ENCODE assay signal across 4 fruit fly cellular contexts in genomic region chrX:2714730-2715129, dm6.
TF ChIP-seq lines count a peak whose summit lies in the region.

No protein-coding gene starts in this region.

- TF ChIP-seq CTCF in whole organism, embryonic (GFP tag; optimal IDR thresholded peaks at IDR 0.05; lab: Kevin White, UChicago), result no peak

TF ChIP-seq in whole organism, adult, 20 proteins besides CTCF, POLR2A, EP300 and RAD21:
- TF ChIP-seq toe (GFP tag; optimal IDR thresholded peaks at IDR 0.05; lab: Kevin White, UChicago) (no peak), CG7045 (GFP tag; optimal IDR thresholded peaks at IDR 0.05; lab: Kevin White, UChicago) (no peak), CG7101 (tag; optimal IDR thresholded peaks at IDR 0.05; lab: Kevin White, UChicago) (no peak), bab1 (GFP tag; optimal IDR thresholded peaks at IDR 0.05; lab: Kevin White, UChicago) (peak; percentile 90), CG12768 (GFP tag; optimal IDR thresholded peaks at IDR 0.05; lab: Kevin White, UChicago) (no peak), Hr96 (GFP tag; optimal IDR thresholded peaks at IDR 0.05; lab: Kevin White, UChicago) (no peak), pad (GFP tag; optimal IDR thresholded peaks at IDR 0.05; lab: Kevin White, UChicago) (peak; percentile 34), Clk (GFP tag; optimal IDR thresholded peaks at IDR 0.05; lab: Kevin White, UChicago) (no peak), CG33017 (tag; optimal IDR thresholded peaks at IDR 0.05; lab: Kevin White, UChicago) (no peak), Crg-1 (GFP tag; optimal IDR thresholded peaks at IDR 0.05; lab: Kevin White, UChicago) (peak; percentile 1), CG14711 (tag; optimal IDR thresholded peaks at IDR 0.05; lab: Kevin White, UChicago) (peak; percentile 15), tj (GFP tag; optimal IDR thresholded peaks at IDR 0.05; lab: Kevin White, UChicago) (peak; percentile 12), cnc (optimal IDR thresholded peaks at IDR 0.05; lab: Kevin White, UChicago) (no peak), ovo (GFP tag; optimal IDR thresholded peaks at IDR 0.05; lab: Kevin White, UChicago) (no peak), Mnt (GFP tag; optimal IDR thresholded peaks at IDR 0.05; lab: Kevin White, UChicago) (no peak), kay (GFP tag; lab: Kevin White, UChicago; ENCODE audit: borderline replicate concordance) (no peak), CG5204 (GFP tag; optimal IDR thresholded peaks at IDR 0.05; lab: Kevin White, UChicago) (no peak), CG11617 (GFP tag; optimal IDR thresholded peaks at IDR 0.05; lab: Kevin White, UChicago) (peak; percentile 29), cic (GFP tag; optimal IDR thresholded peaks at IDR 0.05; lab: Kevin White, UChicago) (no peak), CG1620 (GFP tag; optimal IDR thresholded peaks at IDR 0.05; lab: Kevin White, UChicago) (peak; percentile 7)

TF ChIP-seq in whole organism, embryonic, 481 proteins besides CTCF, POLR2A, EP300 and RAD21 (continues in another document):
- TF ChIP-seq stwl (tag; optimal IDR thresholded peaks at IDR 0.05; lab: Kevin White, UChicago), result peak; percentile 24
- TF ChIP-seq da (GFP tag; optimal IDR thresholded peaks at IDR 0.05; lab: Kevin White, UChicago), result no peak
- TF ChIP-seq CG12299 (tag; optimal IDR thresholded peaks at IDR 0.05; lab: Kevin White, UChicago), result no peak
- no peak for TF ChIP-seq CG13296 (GFP tag; optimal IDR thresholded peaks at IDR 0.05; lab: Kevin White, UChicago)
- TF ChIP-seq vnd (GFP tag; IDR thresholded peaks at IDR 0.05; lab: Robert Waterston, UW; ENCODE audit: partially characterized antibody), result 0 out of 3 replicates have a peak, but pooled peaks have one; percentile 11
- no peak for TF ChIP-seq jing (GFP tag; optimal IDR thresholded peaks at IDR 0.05; lab: Kevin White, UChicago)
- no peak for TF ChIP-seq stc (GFP tag; IDR thresholded peaks at IDR 0.05; lab: Robert Waterston, UW)
- no peak for TF ChIP-seq ewg (GFP tag; optimal IDR thresholded peaks at IDR 0.05; lab: Kevin White, UChicago)
- 0 out of 2 replicates have a peak, but pooled peaks have one; percentile 8 for TF ChIP-seq ssp (GFP tag; IDR thresholded peaks at IDR 0.05; lab: Robert Waterston, UW)
- peak; percentile 80 for TF ChIP-seq E2f2 (GFP tag; IDR thresholded peaks at IDR 0.05; lab: Robert Waterston, UW)
- TF ChIP-seq H15 (GFP tag; IDR thresholded peaks at IDR 0.05; lab: Robert Waterston, UW), result no peak
- TF ChIP-seq Mrtf (GFP tag; IDR thresholded peaks at IDR 0.05; lab: Robert Waterston, UW), result no peak
- no peak for TF ChIP-seq CG18599 (GFP tag; optimal IDR thresholded peaks at IDR 0.05; lab: Kevin White, UChicago)
- TF ChIP-seq CG9437 (GFP tag; optimal IDR thresholded peaks at IDR 0.05; lab: Kevin White, UChicago), result no peak
- peak; percentile 46 for TF ChIP-seq Med (GFP tag; lab: Kevin White, UChicago)
- peak; percentile 64 for TF ChIP-seq Ets65A (GFP tag; lab: Kevin White, UChicago)
- TF ChIP-seq CG17361 (GFP tag; IDR thresholded peaks at IDR 0.05; lab: Robert Waterston, UW), result no peak
- peak; percentile 87 for TF ChIP-seq CG18764 (GFP tag; optimal IDR thresholded peaks at IDR 0.05; lab: Kevin White, UChicago)
- TF ChIP-seq CG42726 (GFP tag; IDR thresholded peaks at IDR 0.05; lab: Robert Waterston, UW; ENCODE audit: partially characterized antibody), result peak; percentile 37; the same call in 1 of the 2 replicates
- peak; percentile 50 for TF ChIP-seq Rfx (GFP tag; IDR thresholded peaks at IDR 0.05; lab: Robert Waterston, UW)
- TF ChIP-seq CG2120 (GFP tag; optimal IDR thresholded peaks at IDR 0.05; lab: Kevin White, UChicago), result peak; percentile 18
- peak; percentile 19; the same call in 1 of the 2 replicates for TF ChIP-seq lmd (GFP tag; IDR thresholded peaks at IDR 0.05; lab: Robert Waterston, UW)
- peak; percentile 2 for TF ChIP-seq CG1603 (tag; optimal IDR thresholded peaks at IDR 0.05; lab: Kevin White, UChicago)
- TF ChIP-seq MESR4 (GFP tag; optimal IDR thresholded peaks at IDR 0.05; lab: Kevin White, UChicago), result no peak
- TF ChIP-seq ken (GFP tag; IDR thresholded peaks at IDR 0.05; lab: Robert Waterston, UW), result no peak

TF ChIP-seq in whole organism, pupa, 21 proteins besides CTCF, POLR2A, EP300 and RAD21:
- TF ChIP-seq CG4496 (GFP tag; IDR thresholded peaks at IDR 0.05; lab: Robert Waterston, UW), result 0 out of 3 replicates have a peak, but pooled peaks have one; percentile 17
- peak; percentile 54; the same call in 1 of the 3 replicates for TF ChIP-seq fd96Ca (GFP tag; IDR thresholded peaks at IDR 0.05; lab: Robert Waterston, UW)
- 0 out of 2 replicates have a peak, but pooled peaks have one; percentile 8 for TF ChIP-seq Ets98B (GFP tag; IDR thresholded peaks at IDR 0.05; lab: Robert Waterston, UW)
- TF ChIP-seq Pif1A (GFP tag; optimal IDR thresholded peaks at IDR 0.05; lab: Kevin White, UChicago), result no peak

TF ChIP-seq in whole organism, wandering third instar larva, 38 proteins besides CTCF, POLR2A, EP300 and RAD21:
- no peak for TF ChIP-seq Jra (GFP tag; optimal IDR thresholded peaks at IDR 0.05; lab: Kevin White, UChicago)
- TF ChIP-seq pan (optimal IDR thresholded peaks at IDR 0.05; lab: Kevin White, UChicago), result no peak
- TF ChIP-seq Hnf4 (GFP tag; optimal IDR thresholded peaks at IDR 0.05; lab: Kevin White, UChicago), result no peak
- TF ChIP-seq Mio (GFP tag; optimal IDR thresholded peaks at IDR 0.05; lab: Kevin White, UChicago), result no peak
- peak; percentile 14 for TF ChIP-seq HLH106 (tag; optimal IDR thresholded peaks at IDR 0.05; lab: Kevin White, UChicago)
- TF ChIP-seq Dif (GFP tag; optimal IDR thresholded peaks at IDR 0.05; lab: Kevin White, UChicago; ENCODE audit: partially characterized antibody), result peak; percentile 84
- TF ChIP-seq psq (GFP tag; optimal IDR thresholded peaks at IDR 0.05; lab: Kevin White, UChicago), result no peak
- TF ChIP-seq Rel (GFP tag; optimal IDR thresholded peaks at IDR 0.05; lab: Kevin White, UChicago), result no peak
- TF ChIP-seq Rel (tag; optimal IDR thresholded peaks at IDR 0.05; lab: Kevin White, UChicago), result no peak
- TF ChIP-seq usp (GFP tag; optimal IDR thresholded peaks at IDR 0.05; lab: Kevin White, UChicago), result no peak
- TF ChIP-seq N (GFP tag; optimal IDR thresholded peaks at IDR 0.05; lab: Kevin White, UChicago), result no peak
- TF ChIP-seq Vsx2 (GFP tag; optimal IDR thresholded peaks at IDR 0.05; lab: Kevin White, UChicago; ENCODE audit: partially characterized antibody), result peak; percentile 96
